Fruit fly (Drosophila melanogaster): Measurements from ENCODE around the gene Glyp.

Glyp gene

dm6 chr2L:2090235-2090634 is 40.4 kb upstream of the Glyp start (continued):
- TF ChIP-seq Scr (GFP tag; IDR thresholded peaks at IDR 0.05; ENCODE audit: partially characterized antibody) (no peak), CG10267 (tag; optimal IDR thresholded peaks at IDR 0.05) (no peak), ci (GFP tag; IDR thresholded peaks at IDR 0.05) (0 out of 3 replicates have a peak, but pooled peaks have one; percentile 48), btn (GFP tag; optimal IDR thresholded peaks at IDR 0.05) (no peak), gt (GFP tag; IDR thresholded peaks at IDR 0.05) (no peak), Med (GFP tag) (no peak), CG32532 (GFP tag; IDR thresholded peaks at IDR 0.05) (no peak), CG13624 (GFP tag; optimal IDR thresholded peaks at IDR 0.05) (no peak), CG31388 (GFP tag; optimal IDR thresholded peaks at IDR 0.05) (no peak), so (GFP tag; IDR thresholded peaks at IDR 0.05) (no peak), CG11085 (GFP tag; IDR thresholded peaks at IDR 0.05) (no peak), CG6689 (GFP tag; IDR thresholded peaks at IDR 0.05) (0 out of 2 replicates have a peak, but pooled peaks have one; percentile 21), CG31441 (GFP tag; IDR thresholded peaks at IDR 0.05) (no peak), Hmr (GFP tag; optimal IDR thresholded peaks at IDR 0.05) (peak; percentile 14), CG1024 (GFP tag; IDR thresholded peaks at IDR 0.05) (no peak), CG32767 (GFP tag; IDR thresholded peaks at IDR 0.05) (no peak), H15 (GFP tag; IDR thresholded peaks at IDR 0.05) (no peak), CG10959 (GFP tag; IDR thresholded peaks at IDR 0.05) (no peak), ewg (GFP tag; optimal IDR thresholded peaks at IDR 0.05) (no peak), CG34224 (GFP tag; IDR thresholded peaks at IDR 0.05; ENCODE audit: partially characterized antibody) (no peak), ara (GFP tag; IDR thresholded peaks at IDR 0.05) (0 out of 2 replicates have a peak, but pooled peaks have one; percentile 10), CG2678 (tag; optimal IDR thresholded peaks at IDR 0.05) (peak; percentile 16), CG18764 (GFP tag; optimal IDR thresholded peaks at IDR 0.05) (no peak), salm (tag; optimal IDR thresholded peaks at IDR 0.05) (no peak), pan (optimal IDR thresholded peaks at IDR 0.05) (no peak), pan (GFP tag; optimal IDR thresholded peaks at IDR 0.05 in 1 of 2, IDR thresholded peaks at IDR 0.05 in 1 of 2) (peak in 1 of 2 experiments; percentile 59), Poxn (GFP tag; IDR thresholded peaks at IDR 0.05) (no peak), Dp (GFP tag; optimal IDR thresholded peaks at IDR 0.05) (no peak), CG10366 (GFP tag; IDR thresholded peaks at IDR 0.05) (no peak), CG3407 (GFP tag; optimal IDR thresholded peaks at IDR 0.05) (no peak), CG16779 (GFP tag; IDR thresholded peaks at IDR 0.05) (no peak), CG18599 (GFP tag; optimal IDR thresholded peaks at IDR 0.05) (peak; percentile 61), CG5180 (GFP tag; optimal IDR thresholded peaks at IDR 0.05) (no peak), ato (GFP tag; IDR thresholded peaks at IDR 0.05; ENCODE audit: partially characterized antibody) (no peak), Dref (GFP tag; IDR thresholded peaks at IDR 0.05) (no peak), Hmx (GFP tag; optimal IDR thresholded peaks at IDR 0.05) (no peak), ssp (GFP tag; IDR thresholded peaks at IDR 0.05) (peak; percentile 21; the same call in 1 of the 2 replicates), CG8765 (GFP tag; IDR thresholded peaks at IDR 0.05) (no peak; the same call in 1 of the 2 replicates), Hr39 (optimal IDR thresholded peaks at IDR 0.05) (no peak), toy (GFP tag; IDR thresholded peaks at IDR 0.05) (no peak), CG11723 (GFP tag; optimal IDR thresholded peaks at IDR 0.05) (no peak), lov (optimal IDR thresholded peaks at IDR 0.05) (no peak), lov (GFP tag; IDR thresholded peaks at IDR 0.05) (no peak), odd (GFP tag; optimal IDR thresholded peaks at IDR 0.05) (no peak), CTCF (GFP tag; optimal IDR thresholded peaks at IDR 0.05) (no peak), corto (GFP tag; optimal IDR thresholded peaks at IDR 0.05) (no peak), CG14667 (GFP tag; IDR thresholded peaks at IDR 0.05) (no peak), dan (GFP tag; IDR thresholded peaks at IDR 0.05) (no peak), CG7839 (tag; optimal IDR thresholded peaks at IDR 0.05) (peak; percentile 4), CG16863 (GFP tag; optimal IDR thresholded peaks at IDR 0.05) (no peak), CG5953 (GFP tag; IDR thresholded peaks at IDR 0.05) (no peak), insv (GFP tag; optimal IDR thresholded peaks at IDR 0.05) (no peak), CG12104 (GFP tag; optimal IDR thresholded peaks at IDR 0.05) (no peak), Fer3 (tag; optimal IDR thresholded peaks at IDR 0.05) (no peak)
